Fruit fly (Drosophila melanogaster) whole organism, prepupa: Measurements from ENCODE around the gene CG43348.

ENCODE experiments used
- CG6163 ChIP-seq: fragments of 200-800 bp; sonication (Bioruptor generic); IDR thresholded peaks from 3 replicates; pipeline ENCODE4 v1.3.6; 2022; ENCODE audit warnings: missing biosample characterization, missing genetic modification characterization
- CG6808 ChIP-seq: fragments of 200-800 bp; sonication (Bioruptor generic); optimal IDR thresholded peaks from 3 replicates; lab custom pipeline; 2017; ENCODE audit warnings: missing biosample characterization, missing genetic modification characterization, mild to moderate bottlenecking, moderate library complexity, missing genetic modification reagents
- Gug ChIP-seq: fragments of 200-800 bp; sonication (Bioruptor generic); IDR thresholded peaks from 2 replicates; pipeline ENCODE4 v1.3.6; 2022; ENCODE audit warnings: missing biosample characterization, missing genetic modification characterization
- OdsH ChIP-seq: fragments of 200-800 bp; sonication (Bioruptor generic); optimal IDR thresholded peaks from 3 replicates; lab custom pipeline; 2016; ENCODE audit warnings: missing biosample characterization, missing genetic modification characterization
- achi ChIP-seq: fragments of 200-800 bp; sonication (Bioruptor generic); optimal IDR thresholded peaks from 3 replicates; lab custom pipeline; 2016; ENCODE audit warnings: missing biosample characterization, missing genetic modification characterization
- fkh ChIP-seq: fragments of 200-800 bp; sonication (Bioruptor generic); optimal IDR thresholded peaks from 3 replicates; lab custom pipeline; 2017; ENCODE audit warnings: missing biosample characterization, mild to moderate bottlenecking, missing genetic modification characterization, moderate library complexity

dm6 chr2L:1152693-1153092, 46.5 kb upstream of the CG43348 start:
- TF ChIP-seq achi (GFP tag; lab: Kevin White, UChicago): no peak
- no peak for TF ChIP-seq Gug (GFP tag; lab: Robert Waterston, UW)
- no peak for TF ChIP-seq fkh (GFP tag; lab: Kevin White, UChicago)
- no peak for TF ChIP-seq OdsH
- TF ChIP-seq CG6163 (GFP tag; lab: Robert Waterston, UW): no peak
- TF ChIP-seq CG6808 (GFP tag; lab: Kevin White, UChicago): no peak
